Fruit fly (Drosophila melanogaster) whole organism, embryonic: ENCODE results near the gene ghi.

Experiments
- BEAF-32 ChIP-seq: fragments of 200-800 bp; sonication (Bioruptor generic); optimal IDR thresholded peaks from 3 replicates; lab custom pipeline; 2017; ENCODE audit warnings: missing biosample characterization, missing genetic modification characterization, mild to moderate bottlenecking, moderate library complexity, missing genetic modification reagents
- CG10209 ChIP-seq: fragments of 200-800 bp; sonication (Bioruptor generic); optimal IDR thresholded peaks from 3 replicates; lab custom pipeline; 2017; ENCODE audit warnings: missing biosample characterization, mild to moderate bottlenecking, missing genetic modification characterization, missing genetic modification reagents
- CG10565 ChIP-seq: fragments of 200-800 bp; sonication (Bioruptor generic); optimal IDR thresholded peaks from 3 replicates; lab custom pipeline; 2016; ENCODE audit warnings: missing biosample characterization, mild to moderate bottlenecking, missing genetic modification characterization
- CG10654 ChIP-seq: fragments of 200-800 bp; sonication (Bioruptor generic); optimal IDR thresholded peaks from 2 replicates; lab custom pipeline; 2016; ENCODE audit warnings: missing biosample characterization, missing genetic modification characterization
- CG11456 ChIP-seq: fragments of 200-800 bp; sonication (Bioruptor generic); IDR thresholded peaks from 3 replicates; pipeline ENCODE4 v1.3.6; 2022; ENCODE audit warnings: missing biosample characterization, missing genetic modification characterization
- CG13123 ChIP-seq: fragments of 200-800 bp; sonication (Bioruptor generic); optimal IDR thresholded peaks from 2 replicates; lab custom pipeline; 2016; ENCODE audit warnings: missing biosample characterization, missing genetic modification characterization
- CG14441 ChIP-seq: fragments of 200-800 bp; sonication (Bioruptor generic); IDR thresholded peaks from 2 replicates; pipeline ENCODE4 v1.3.6; 2022; ENCODE audit warnings: missing biosample characterization, missing genetic modification characterization
- CG1529 ChIP-seq: fragments of 200-800 bp; sonication (Bioruptor generic); optimal IDR thresholded peaks from 3 replicates; lab custom pipeline; 2018; ENCODE audit warnings: missing biosample characterization, missing genetic modification characterization
- CG17186 ChIP-seq: fragments of 200-800 bp; sonication (Bioruptor generic); optimal IDR thresholded peaks from 3 replicates; lab custom pipeline; 2017; ENCODE audit warnings: missing biosample characterization, missing genetic modification reagents, missing genetic modification characterization
- CG18764 ChIP-seq: fragments of 200-800 bp; sonication (Bioruptor generic); optimal IDR thresholded peaks from 3 replicates; lab custom pipeline; 2016; ENCODE audit warnings: missing biosample characterization, missing genetic modification characterization
- CG2129 ChIP-seq: fragments of 200-800 bp; sonication (Bioruptor generic); IDR thresholded peaks from 2 replicates; pipeline ENCODE4 v1.3.6; 2022; ENCODE audit warnings: missing biosample characterization, missing genetic modification characterization; ENCODE audit not compliant: partially characterized antibody
- CG30403 ChIP-seq: fragments of 200-800 bp; sonication (Bioruptor generic); optimal IDR thresholded peaks from 3 replicates; lab custom pipeline; 2016; ENCODE audit warnings: missing biosample characterization, missing genetic modification characterization
- CG34376 ChIP-seq: fragments of 200-800 bp; sonication (Bioruptor generic); optimal IDR thresholded peaks from 2 replicates; lab custom pipeline; 2018; ENCODE audit warnings: missing biosample characterization, mild to moderate bottlenecking, missing genetic modification characterization
- CG3995 ChIP-seq: fragments of 200-800 bp; sonication (Bioruptor generic); optimal IDR thresholded peaks from 3 replicates; lab custom pipeline; 2016; ENCODE audit warnings: missing biosample characterization, missing genetic modification characterization
- CG43689 ChIP-seq: fragments of 200-800 bp; sonication (Bioruptor generic); IDR thresholded peaks from 2 replicates; pipeline ENCODE4 v1.3.6; 2022; ENCODE audit warnings: missing biosample characterization, missing genetic modification characterization
- CG7963 ChIP-seq: fragments of 200-800 bp; sonication (Bioruptor generic); IDR thresholded peaks from 3 replicates; pipeline ENCODE4 v1.3.6; 2022; ENCODE audit warnings: missing biosample characterization, missing genetic modification characterization; ENCODE audit not compliant: partially characterized antibody
- CG9797 ChIP-seq: fragments of 200-800 bp; sonication (Bioruptor generic); optimal IDR thresholded peaks from 3 replicates; lab custom pipeline; 2018; ENCODE audit warnings: missing biosample characterization, mild to moderate bottlenecking, missing genetic modification characterization
- CTCF ChIP-seq: fragments of 200-800 bp; sonication (Bioruptor generic); optimal IDR thresholded peaks from 2 replicates; lab custom pipeline; 2017; ENCODE audit warnings: missing biosample characterization, mild to moderate bottlenecking, missing genetic modification characterization, moderate library complexity
- CrebB ChIP-seq: fragments of 200-800 bp; sonication (Bioruptor generic); optimal IDR thresholded peaks from 3 replicates; lab custom pipeline; 2018; ENCODE audit warnings: missing biosample characterization, mild to moderate bottlenecking, missing genetic modification characterization
- Dfd ChIP-seq, 2 experiments: fragments of >200 bp; optimal IDR thresholded peaks; 2 replicates each; lab custom pipeline; 2017; ENCODE audit warnings: missing biosample characterization in 2 of 2, missing genetic modification characterization in 2 of 2
- E2f2 ChIP-seq: fragments of 200-800 bp; sonication (Bioruptor generic); IDR thresholded peaks from 2 replicates; pipeline ENCODE4 v1.3.6; 2022; ENCODE audit warnings: missing biosample characterization, missing genetic modification characterization
- HLHmδ ChIP-seq: fragments of 200-800 bp; sonication (Bioruptor generic); optimal IDR thresholded peaks from 2 replicates; lab custom pipeline; 2018; ENCODE audit warnings: missing biosample characterization, mild to moderate bottlenecking, missing genetic modification characterization, moderate library complexity
- HmgD ChIP-seq: fragments of 200-800 bp; sonication (Bioruptor generic); optimal IDR thresholded peaks from 3 replicates; lab custom pipeline; 2016; ENCODE audit warnings: missing biosample characterization, missing genetic modification characterization
- Hsf ChIP-seq: fragments of 200-800 bp; sonication (Bioruptor generic); optimal IDR thresholded peaks from 3 replicates; lab custom pipeline; 2016; ENCODE audit warnings: missing biosample characterization, missing genetic modification characterization
- Kr ChIP-seq: fragments of 200-800 bp; sonication (Bioruptor generic); optimal IDR thresholded peaks from 2 replicates; lab custom pipeline; 2017; ENCODE audit warnings: missing biosample characterization, mild to moderate bottlenecking, missing genetic modification characterization
- Med ChIP-seq: fragments of 200-800 bp; sonication (Bioruptor generic); peaks from one replicate; lab custom pipeline; 2016; ENCODE audit warnings: missing biosample characterization, missing genetic modification characterization, mild to moderate bottlenecking, inconsistent platforms, moderate library complexity
- NC2α ChIP-seq: fragments of 200-800 bp; sonication (Bioruptor generic); optimal IDR thresholded peaks from 2 replicates; lab custom pipeline; 2016; ENCODE audit warnings: missing biosample characterization, missing genetic modification characterization
- Opbp ChIP-seq: fragments of 200-800 bp; sonication (Bioruptor generic); IDR thresholded peaks from 3 replicates; pipeline ENCODE4 v1.3.6; 2022; ENCODE audit warnings: missing biosample characterization, missing genetic modification characterization; ENCODE audit not compliant: partially characterized antibody
- Six4 ChIP-seq: fragments of 200-800 bp; sonication (Bioruptor generic); optimal IDR thresholded peaks from 2 replicates; lab custom pipeline; 2016; ENCODE audit warnings: missing biosample characterization, missing genetic modification characterization
- bcd ChIP-seq: fragments of 200-800 bp; sonication (Bioruptor generic); optimal IDR thresholded peaks from 2 replicates; lab custom pipeline; 2017; ENCODE audit warnings: missing biosample characterization, mild to moderate bottlenecking, missing genetic modification characterization
- btn ChIP-seq: fragments of 200-800 bp; sonication (Bioruptor generic); optimal IDR thresholded peaks from 2 replicates; lab custom pipeline; 2016; ENCODE audit warnings: missing biosample characterization, missing genetic modification characterization
- cg ChIP-seq: fragments of 200-800 bp; sonication (Bioruptor generic); optimal IDR thresholded peaks from 3 replicates; lab custom pipeline; 2019; ENCODE audit warnings: missing biosample characterization, mild to moderate bottlenecking, missing genetic modification characterization, moderate library complexity
- chm ChIP-seq: fragments of 200-800 bp; sonication (Bioruptor generic); IDR thresholded peaks from 2 replicates; pipeline ENCODE4 v1.3.6; 2022; ENCODE audit warnings: missing biosample characterization, missing genetic modification characterization
- corto ChIP-seq: fragments of 200-800 bp; sonication (Bioruptor generic); optimal IDR thresholded peaks from 2 replicates; lab custom pipeline; 2016; ENCODE audit warnings: missing biosample characterization, mild to moderate bottlenecking, missing genetic modification characterization, moderate library complexity
- ftz-f1 ChIP-seq: fragments of 200-800 bp; sonication (Bioruptor generic); optimal IDR thresholded peaks from 2 replicates; lab custom pipeline; 2016; ENCODE audit warnings: missing biosample characterization, missing genetic modification characterization
- gce ChIP-seq: fragments of 200-800 bp; sonication (Bioruptor generic); IDR thresholded peaks from 3 replicates; pipeline ENCODE4 v1.3.6; 2022; ENCODE audit warnings: missing biosample characterization, missing genetic modification characterization
- inv ChIP-seq: fragments of 200-800 bp; sonication (Bioruptor generic); IDR thresholded peaks from 2 replicates; pipeline ENCODE4 v1.3.6; 2022; ENCODE audit warnings: missing biosample characterization, missing genetic modification characterization; ENCODE audit not compliant: partially characterized antibody
- jumu ChIP-seq: fragments of 200-800 bp; sonication (Bioruptor generic); optimal IDR thresholded peaks from 3 replicates; lab custom pipeline; 2016; ENCODE audit warnings: missing biosample characterization, missing genetic modification characterization
- kni ChIP-seq: fragments of 200-800 bp; sonication (Bioruptor generic); optimal IDR thresholded peaks from 3 replicates; lab custom pipeline; 2017; ENCODE audit warnings: mild to moderate bottlenecking, missing biosample characterization, missing genetic modification reagents, missing genetic modification characterization
- org-1 ChIP-seq: fragments of 200-800 bp; sonication (Bioruptor generic); optimal IDR thresholded peaks from 2 replicates; lab custom pipeline; 2017; ENCODE audit warnings: missing biosample characterization, missing genetic modification characterization
- phol ChIP-seq: fragments of 200-800 bp; sonication (Bioruptor generic); optimal IDR thresholded peaks from 3 replicates; lab custom pipeline; 2018; ENCODE audit warnings: missing biosample characterization, mild to moderate bottlenecking, missing genetic modification characterization, moderate library complexity
- prd ChIP-seq, 3 experiments: fragments of >200 bp in 2 of 3; fragments of 200-800 bp in 1 of 3; sonication (Bioruptor generic) in 1 of 3; optimal IDR thresholded peaks in 2 of 3; IDR thresholded peaks in 1 of 3; 2 replicates in 2 of 3; 3 replicates in 1 of 3; pipeline versions ENCODE4 v1.3.6 to Lab custom; 2017 to 2022; ENCODE audit warnings: missing biosample characterization in 1 of 3, missing genetic modification characterization in 1 of 3
- sna ChIP-seq: fragments of 200-800 bp; sonication (Bioruptor generic); IDR thresholded peaks from 2 replicates; pipeline ENCODE4 v1.3.6; 2022; ENCODE audit warnings: missing biosample characterization, missing genetic modification characterization; ENCODE audit not compliant: partially characterized antibody
- so ChIP-seq: fragments of 200-800 bp; sonication (Bioruptor generic); IDR thresholded peaks from 3 replicates; pipeline ENCODE4 v1.3.6; 2022; ENCODE audit warnings: missing biosample characterization, missing genetic modification characterization
- stwl ChIP-seq: fragments of 200-800 bp; sonication (Bioruptor generic); optimal IDR thresholded peaks from 3 replicates; lab custom pipeline; 2018; ENCODE audit warnings: missing biosample characterization, mild to moderate bottlenecking, missing genetic modification characterization, moderate library complexity
- tll ChIP-seq, 2 experiments: fragments of 200-800 bp in 1 of 2; fragments of >200 bp in 1 of 2; sonication (Bioruptor generic) in 1 of 2; optimal IDR thresholded peaks; 2 replicates each; lab custom pipeline; 2017 to 2019; ENCODE audit warnings: missing biosample characterization in 2 of 2, missing genetic modification characterization in 2 of 2, mild to moderate bottlenecking in 1 of 2, moderate library complexity in 1 of 2
- tx ChIP-seq: fragments of 200-800 bp; sonication (Bioruptor generic); optimal IDR thresholded peaks from 2 replicates; lab custom pipeline; 2016; ENCODE audit warnings: missing biosample characterization, missing genetic modification characterization
- vnd ChIP-seq: fragments of 200-800 bp; sonication (Bioruptor generic); IDR thresholded peaks from 3 replicates; pipeline ENCODE4 v1.3.6; 2022; ENCODE audit warnings: missing biosample characterization, missing genetic modification characterization; ENCODE audit not compliant: partially characterized antibody
- wor ChIP-seq: fragments of 200-800 bp; sonication (Bioruptor generic); IDR thresholded peaks from 2 replicates; pipeline ENCODE4 v1.3.6; 2022; ENCODE audit warnings: missing biosample characterization, missing genetic modification characterization
- zf30C ChIP-seq: fragments of 200-800 bp; sonication (Bioruptor generic); optimal IDR thresholded peaks from 3 replicates; lab custom pipeline; 2018; ENCODE audit warnings: missing biosample characterization, mild to moderate bottlenecking, missing genetic modification characterization

Gene ghi

DNA sequence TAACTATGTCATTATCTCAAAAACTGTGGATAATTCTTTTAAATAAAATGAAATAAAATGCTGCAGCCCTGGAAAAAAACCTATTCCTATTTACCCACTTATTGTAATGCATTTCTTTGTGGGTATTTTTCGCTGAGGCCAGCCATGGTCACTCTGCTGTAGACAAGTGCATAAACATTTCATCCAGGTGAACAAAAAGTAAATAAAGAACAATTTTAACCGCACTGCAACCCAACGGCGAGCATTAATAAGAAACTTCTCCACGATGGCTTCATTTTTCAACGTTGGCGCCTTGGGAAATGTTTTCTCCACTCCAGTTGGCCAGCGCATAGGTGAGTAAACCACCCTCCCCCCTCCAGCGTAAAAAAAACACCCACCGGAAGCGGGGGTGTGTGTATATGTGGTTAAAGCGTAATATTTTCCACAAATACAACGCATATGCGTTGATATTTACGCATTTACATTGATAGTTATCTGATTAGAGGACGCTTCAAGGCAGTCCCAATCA is 4.9 kb upstream of the ghi start, which contains the start of gene CG3529 (continued):
- TF ChIP-seq tll (GFP tag; optimal IDR thresholded peaks at IDR 0.05; lab: Kevin White, UChicago) (no peak), vnd (GFP tag; lab: Robert Waterston, UW) (no peak), Dfd (GFP tag; optimal IDR thresholded peaks at IDR 0.05; lab: Kevin White, UChicago) (no peak), so (GFP tag; lab: Robert Waterston, UW) (0 out of 3 replicates have a peak, but pooled peaks have one; percentile 28), chm (GFP tag; lab: Robert Waterston, UW) (peak; percentile 50; the same call in 1 of the 2 replicates), CG3995 (GFP tag; lab: Kevin White, UChicago) (peak; percentile 59), Opbp (no peak), CG13123 (no peak), CG7963 (GFP tag; lab: Robert Waterston, UW) (no peak), CrebB (tag; lab: Kevin White, UChicago) (peak; percentile 3), CG10209 (peak; percentile 8), cg (no peak), sna (GFP tag; lab: Robert Waterston, UW) (no peak), org-1 (no peak), CG1529 (GFP tag; lab: Kevin White, UChicago) (no peak), bcd (peak; percentile 27), Hsf (GFP tag; lab: Kevin White, UChicago) (no peak), inv (GFP tag; lab: Robert Waterston, UW) (no peak), stwl (peak; percentile 69), kni (peak; percentile 62), gce (no peak), CG34376 (GFP tag; lab: Kevin White, UChicago) (no peak), Six4 (GFP tag; lab: Kevin White, UChicago) (no peak), corto (GFP tag; lab: Kevin White, UChicago) (no peak), ftz-f1 (GFP tag; lab: Kevin White, UChicago) (no peak), prd (optimal IDR thresholded peaks at IDR 0.05; lab: Kevin White, UChicago) (no peak), prd (GFP tag; IDR thresholded peaks at IDR 0.05; lab: Robert Waterston, UW) (no peak), Med (GFP tag; lab: Kevin White, UChicago) (peak; percentile 81), CG18764 (GFP tag; lab: Kevin White, UChicago) (no peak), CG2129 (GFP tag; lab: Robert Waterston, UW) (no peak), NC2α (GFP tag; lab: Kevin White, UChicago) (no peak), HmgD (GFP tag; lab: Kevin White, UChicago) (peak; percentile 19), CG10654 (GFP tag; lab: Kevin White, UChicago) (no peak), Kr (GFP tag; lab: Kevin White, UChicago) (no peak), CG30403 (GFP tag; lab: Kevin White, UChicago) (peak; percentile 29), CG11456 (GFP tag; lab: Robert Waterston, UW) (no peak), CTCF (GFP tag; lab: Kevin White, UChicago) (peak; percentile 3), CG10565 (GFP tag; lab: Kevin White, UChicago) (no peak), BEAF-32 (GFP tag; lab: Kevin White, UChicago) (peak; percentile 47), tx (no peak), wor (no peak), HLHmδ (GFP tag; lab: Kevin White, UChicago) (no peak), E2f2 (GFP tag; lab: Robert Waterston, UW) (peak; percentile 36), CG14441 (GFP tag; lab: Robert Waterston, UW) (no peak), CG9797 (GFP tag; lab: Kevin White, UChicago) (peak; percentile 80), zf30C (GFP tag; lab: Kevin White, UChicago) (no peak), btn (GFP tag; lab: Kevin White, UChicago) (no peak), CG17186 (peak; percentile 6), CG43689 (no peak), jumu (GFP tag; lab: Kevin White, UChicago) (no peak), phol (tag; lab: Kevin White, UChicago) (peak; percentile 71)
